Worm (Caenorhabditis elegans) whole organism, L3 larva: ENCODE results near the gene ctf-18.

Source experiments
- ZK546.5 ChIP-seq: sonication (generic microtip); optimal IDR thresholded peaks from 2 replicates; lab custom pipeline; 2017; ENCODE audit warnings: missing biosample characterization, missing genetic modification characterization
- elt-2 ChIP-seq: sonication (generic microtip); optimal IDR thresholded peaks from 2 replicates; lab custom pipeline; 2016; ENCODE audit warnings: missing genetic modification reagents, mild to moderate bottlenecking, missing genetic modification characterization, missing compliant biosample characterization
- fos-1 ChIP-seq: fragments of 150-350 bp; optimal IDR thresholded peaks from 2 replicates; lab custom pipeline; 2014; ENCODE audit warnings: missing biosample characterization, missing genetic modification characterization
- lin-15B ChIP-seq: fragments of 150-350 bp; optimal IDR thresholded peaks from 2 replicates; lab custom pipeline; 2014; ENCODE audit warnings: missing biosample characterization, missing genetic modification characterization
- mdl-1 ChIP-seq: fragments of 150-350 bp; optimal IDR thresholded peaks from 2 replicates; lab custom pipeline; 2014; ENCODE audit warnings: missing biosample characterization, missing genetic modification characterization
- nhr-23 ChIP-seq: fragments of 150-350 bp; optimal IDR thresholded peaks from 2 replicates; lab custom pipeline; 2014; ENCODE audit warnings: missing biosample characterization, missing genetic modification reagents, missing genetic modification characterization
- nhr-237 ChIP-seq: fragments of 150-350 bp; optimal IDR thresholded peaks from 2 replicates; lab custom pipeline; 2014; ENCODE audit warnings: missing biosample characterization, missing genetic modification characterization
- nhr-76 ChIP-seq: fragments of 150-350 bp; sonication (generic microtip); optimal IDR thresholded peaks from 5 replicates; lab custom pipeline; 2014; ENCODE audit warnings: missing biosample characterization, missing genetic modification characterization
- skn-1 ChIP-seq: fragments of 150-350 bp; optimal IDR thresholded peaks from 2 replicates; lab custom pipeline; 2014; ENCODE audit warnings: missing biosample characterization, missing genetic modification characterization
- tbx-2 ChIP-seq: sonication (generic microtip); optimal IDR thresholded peaks from 2 replicates; lab custom pipeline; 2016; ENCODE audit warnings: mild to moderate bottlenecking, missing genetic modification characterization, missing compliant biosample characterization
- unc-62 ChIP-seq: fragments of 150-350 bp; sonication (generic microtip); optimal IDR thresholded peaks from 4 replicates; lab custom pipeline; 2014; ENCODE audit warnings: missing biosample characterization, missing genetic modification reagents, missing genetic modification characterization

- no peak for TF ChIP-seq ZK546.5
- TF ChIP-seq tbx-2 (tag; lab: Kevin White, UChicago), result no peak
- TF ChIP-seq fos-1, result no peak
- no peak for TF ChIP-seq nhr-237 (tag; lab: Kevin White, UChicago)
- TF ChIP-seq elt-2 (tag; lab: Kevin White, UChicago), result no peak
- no peak for TF ChIP-seq lin-15B (tag; lab: Kevin White, UChicago)
- no peak for TF ChIP-seq mdl-1 (tag; lab: Kevin White, UChicago)
- no peak for TF ChIP-seq unc-62
- TF ChIP-seq skn-1 (tag; lab: Kevin White, UChicago), result no peak
- TF ChIP-seq nhr-76 (tag; lab: Kevin White, UChicago), result no peak
- TF ChIP-seq nhr-23 (tag; lab: Kevin White, UChicago), result no peak
Measured at ce11 chrIV:10110870-10111269, 15.6 kb downstream of the ctf-18 start.
